Worm (Caenorhabditis elegans): Measurements from ENCODE around the gene F58H7.5.

Gene F58H7.5

DNA sequence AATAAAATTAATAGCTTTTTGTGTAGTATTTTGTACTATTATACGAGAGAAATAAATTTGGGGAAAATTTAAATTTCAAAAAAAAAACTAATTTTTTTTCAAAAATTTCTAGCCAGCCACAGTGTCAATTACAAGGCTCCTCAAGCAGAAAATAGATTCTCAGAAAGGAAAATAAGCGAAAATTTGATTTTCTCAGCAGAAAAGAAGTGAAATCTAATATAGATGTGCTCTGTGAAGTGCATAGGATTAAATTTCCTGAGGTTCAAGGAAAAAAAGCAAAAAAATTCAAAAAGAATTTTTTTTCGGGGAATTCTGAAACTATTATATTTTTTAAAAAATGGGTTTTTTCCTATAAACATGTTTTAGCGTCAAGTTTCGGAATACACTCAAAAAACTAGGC is 7.7 kb downstream of the F58H7.5 start:
- no peak for TF ChIP-seq skn-1 (tag; optimal IDR thresholded peaks at IDR 0.05)
- TF ChIP-seq lin-39 (tag; optimal IDR thresholded peaks at IDR 0.05) = no peak
- no peak for TF ChIP-seq mbf-1 (tag; optimal IDR thresholded peaks at IDR 0.05)
- no peak for TF ChIP-seq Y55F3AM.14 (GFP tag; optimal IDR thresholded peaks at IDR 0.05)
- no peak for TF ChIP-seq ztf-4 (tag; optimal IDR thresholded peaks at IDR 0.05)
- no peak for TF ChIP-seq ZK546.5 (tag; optimal IDR thresholded peaks at IDR 0.05)
- no peak for TF ChIP-seq R02D3.7 (tag; optimal IDR thresholded peaks at IDR 0.05)
- no peak for TF ChIP-seq zag-1 (tag; optimal IDR thresholded peaks at IDR 0.05)
- TF ChIP-seq F13H6.1 (tag; optimal IDR thresholded peaks at IDR 0.05) = no peak
- TF ChIP-seq lin-11 (tag; optimal IDR thresholded peaks at IDR 0.05) = no peak
- no peak for TF ChIP-seq unc-39 (tag; optimal IDR thresholded peaks at IDR 0.05)
- TF ChIP-seq unc-55 (GFP tag; optimal IDR thresholded peaks at IDR 0.05) = no peak
- TF ChIP-seq blmp-1 (tag; optimal IDR thresholded peaks at IDR 0.05; ENCODE audit: insufficient read depth) = no peak

DNA sequence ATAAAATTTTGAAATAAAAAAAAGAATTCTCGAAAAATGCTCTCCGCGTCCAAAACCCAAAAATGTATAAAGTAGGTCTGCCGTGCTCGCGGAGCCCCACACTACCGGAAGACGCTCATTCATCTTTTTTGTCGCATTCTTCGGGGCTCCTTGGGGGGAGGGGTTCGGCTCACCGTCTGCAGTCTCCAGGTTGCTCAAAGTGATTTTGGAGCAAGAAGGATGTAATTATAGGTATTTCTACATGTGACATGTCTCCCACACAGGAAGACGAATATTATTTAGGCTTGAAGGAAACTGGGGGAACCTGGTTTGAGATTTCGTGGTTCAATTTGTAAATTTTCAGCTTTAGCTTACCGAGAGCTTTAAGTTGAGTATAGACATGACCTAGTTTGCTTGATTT is 15.9 kb downstream of the F58H7.5 start, which contains the start of gene F58H7.1:
Gene F58H7.1, minus strand, starts transcription at position 101 of the 400 bp plus-strand sequence.
- no peak for TF ChIP-seq ztf-4 (tag; optimal IDR thresholded peaks at IDR 0.05)

DNA sequence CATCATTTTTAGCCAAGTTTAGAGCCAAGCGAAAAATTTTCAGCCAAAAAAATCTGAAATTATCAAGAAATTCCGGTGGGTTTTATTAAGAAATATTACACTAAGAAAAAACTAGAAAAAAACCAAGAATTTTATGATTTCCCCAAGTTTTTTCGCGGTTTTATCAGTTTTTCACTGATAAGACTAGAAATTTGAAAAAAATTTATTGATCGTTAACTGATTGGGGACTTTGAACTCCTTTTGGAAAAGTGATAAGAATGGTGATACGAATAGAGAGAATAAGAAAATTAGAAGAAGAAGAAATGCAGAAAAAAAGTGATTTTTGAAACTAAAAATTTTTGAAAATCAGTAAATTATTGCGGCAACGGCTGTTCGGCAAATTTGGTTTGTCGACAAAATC is 25.8 kb downstream of the F58H7.5 start, which contains the start of gene faah-3:
Gene faah-3, minus strand, starts transcription at position 53 of the 400 bp plus-strand sequence.
- TF ChIP-seq lsy-2 (tag; optimal IDR thresholded peaks at IDR 0.05) (no peak), ceh-82 (tag; optimal IDR thresholded peaks at IDR 0.05) (no peak), dmd-4 (tag; optimal IDR thresholded peaks at IDR 0.05) (no peak), elt-3 (tag; optimal IDR thresholded peaks at IDR 0.05) (no peak), fos-1 (tag; optimal IDR thresholded peaks at IDR 0.05) (peak; percentile 68)

DNA sequence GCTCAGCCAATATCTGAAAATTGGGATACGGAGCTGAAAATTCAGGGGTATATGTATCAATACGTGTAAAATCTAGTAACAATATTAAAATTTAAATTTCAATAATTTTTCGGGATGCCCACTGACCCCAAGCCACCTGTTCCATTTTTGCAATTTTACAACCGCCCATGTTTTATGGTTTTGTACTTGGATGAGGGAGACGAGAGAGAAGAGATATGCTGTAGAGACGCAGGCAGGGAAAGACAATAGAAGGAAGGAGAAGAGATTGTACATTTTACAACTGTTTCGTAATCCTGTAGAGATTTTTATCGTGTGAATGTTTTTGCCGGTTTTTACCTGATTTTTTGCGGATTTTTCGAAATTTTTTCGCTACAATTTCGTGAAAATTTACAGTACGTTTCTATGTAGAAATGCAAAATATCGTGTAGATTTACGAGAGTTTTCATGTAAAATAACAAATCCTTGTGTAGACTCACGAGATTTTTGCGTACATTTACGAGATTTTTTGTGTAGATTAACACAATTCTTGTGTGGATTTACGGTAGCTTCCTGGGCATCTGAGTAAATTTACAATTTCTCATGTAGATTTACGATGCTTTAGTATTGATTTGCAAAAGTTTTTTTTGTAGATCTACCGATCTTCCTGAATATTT is 30.3 kb downstream of the F58H7.5 start:
- TF ChIP-seq nhr-6 (tag; optimal IDR thresholded peaks at IDR 0.05) (no peak), mab-5 (tag; optimal IDR thresholded peaks at IDR 0.05) (no peak), nhr-23 (tag; optimal IDR thresholded peaks at IDR 0.05) (no peak), zag-1 (tag; optimal IDR thresholded peaks at IDR 0.05) (no peak), nhr-237 (tag; optimal IDR thresholded peaks at IDR 0.05) (no peak), mbf-1 (tag; optimal IDR thresholded peaks at IDR 0.05) (no peak), peb-1 (tag; optimal IDR thresholded peaks at IDR 0.05) (no peak), egl-27 (tag; optimal IDR thresholded peaks at IDR 0.05) (no peak)

DNA sequence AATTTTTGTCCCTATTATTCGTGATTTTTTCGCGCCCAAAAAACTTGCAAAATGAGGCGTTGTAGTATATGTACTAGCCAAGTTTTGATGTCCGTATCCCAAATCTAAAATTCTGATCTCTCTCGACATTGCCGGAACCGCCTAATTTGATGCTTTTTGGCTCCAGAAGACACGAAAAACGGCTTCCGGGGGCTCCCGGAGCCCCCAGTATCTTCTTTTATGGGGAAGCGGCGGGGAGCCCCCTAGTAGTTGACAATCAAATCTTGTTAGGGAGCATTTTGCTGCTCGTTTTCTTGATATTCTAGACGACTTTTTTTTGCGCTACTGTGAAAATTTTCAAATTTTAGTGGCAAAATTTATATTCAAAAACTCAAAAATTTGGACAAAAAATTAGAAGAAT is 31.8 kb downstream of the F58H7.5 start:
- TF ChIP-seq unc-39 (tag; optimal IDR thresholded peaks at IDR 0.05) (no peak), zag-1 (tag; optimal IDR thresholded peaks at IDR 0.05) (no peak), unc-55 (GFP tag; optimal IDR thresholded peaks at IDR 0.05) (no peak), lin-11 (tag; optimal IDR thresholded peaks at IDR 0.05) (no peak), skn-1 (tag; optimal IDR thresholded peaks at IDR 0.05) (no peak)

DNA sequence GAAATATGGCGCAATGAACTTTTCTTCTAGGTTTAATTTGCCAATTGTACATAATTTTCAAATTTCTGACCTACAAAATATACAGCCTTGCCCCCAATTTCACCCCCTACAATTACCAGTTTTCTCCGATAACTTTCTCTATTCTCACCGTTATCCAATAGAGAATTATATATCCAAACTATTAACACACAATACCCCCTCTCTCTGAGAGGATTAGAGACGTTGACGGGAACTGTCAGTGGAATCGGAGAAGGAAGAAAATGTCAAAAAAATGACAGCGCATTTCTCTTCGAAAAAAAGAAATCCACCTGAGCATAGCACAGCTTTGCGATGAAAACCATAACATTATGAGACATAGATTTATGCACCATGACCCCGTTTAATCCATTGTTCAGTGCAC is 33.3 kb downstream of the F58H7.5 start:
- TF ChIP-seq nhr-25 (tag; optimal IDR thresholded peaks at IDR 0.05) (no peak), crh-2 (tag; optimal IDR thresholded peaks at IDR 0.05) (no peak), unc-39 (tag; optimal IDR thresholded peaks at IDR 0.05) (no peak), Y55F3AM.14 (GFP tag; optimal IDR thresholded peaks at IDR 0.05) (no peak), fos-1 (tag; optimal IDR thresholded peaks at IDR 0.05) (no peak), mab-5 (tag; optimal IDR thresholded peaks at IDR 0.05) (no peak), ztf-11 (tag; optimal IDR thresholded peaks at IDR 0.05) (no peak), aly-2 (tag; optimal IDR thresholded peaks at IDR 0.05) (no peak), egl-27 (tag; optimal IDR thresholded peaks at IDR 0.05) (no peak), R02D3.7 (tag; optimal IDR thresholded peaks at IDR 0.05) (no peak), elt-3 (tag; optimal IDR thresholded peaks at IDR 0.05) (no peak), ama-1 (optimal IDR thresholded peaks at IDR 0.05) (no peak), lsy-2 (tag; optimal IDR thresholded peaks at IDR 0.05) (no peak), C34F6.9 (tag; optimal IDR thresholded peaks at IDR 0.05) (no peak), nhr-77 (tag; optimal IDR thresholded peaks at IDR 0.05) (no peak), sem-4 (tag; optimal IDR thresholded peaks at IDR 0.05) (no peak), lin-11 (tag; optimal IDR thresholded peaks at IDR 0.05) (no peak)

Measured in whole organism, L2 larva.